Fruit fly (Drosophila melanogaster) whole organism, larva: ENCODE data around the gene hdm.

Experiments
- noc ChIP-seq: fragments of 200-800 bp; sonication (Bioruptor generic); optimal IDR thresholded peaks from 3 replicates; lab custom pipeline; 2019; ENCODE audit warnings: missing biosample characterization, mild to moderate bottlenecking, missing genetic modification characterization, moderate library complexity

hdm gene

dm6 chrX:7873172-7873930 lies 46.6 kb downstream of the hdm start, which contains the start of gene dec:
TSS of gene dec (minus strand) at chrX:7873222.
- TF ChIP-seq noc (tag; lab: Kevin White, UChicago), result no peak
